Fruit fly (Drosophila melanogaster) whole organism, prepupa: Measurements from ENCODE around the gene CG9328.

ENCODE experiments used
- Blimp-1 ChIP-seq: fragments of 200-800 bp; sonication (Bioruptor generic); optimal IDR thresholded peaks from 3 replicates; lab custom pipeline; 2017; ENCODE audit warnings: missing biosample characterization, missing genetic modification characterization, mild to moderate bottlenecking, moderate library complexity, missing genetic modification reagents
- CG10631 ChIP-seq: fragments of 200-800 bp; sonication (Bioruptor generic); optimal IDR thresholded peaks from 2 replicates; lab custom pipeline; 2016; ENCODE audit warnings: missing biosample characterization, missing genetic modification characterization
- CG10669 ChIP-seq: fragments of 200-800 bp; sonication (Bioruptor generic); optimal IDR thresholded peaks from 3 replicates; lab custom pipeline; 2018; ENCODE audit warnings: missing biosample characterization, mild to moderate bottlenecking, missing genetic modification characterization, moderate library complexity
- CG11294 ChIP-seq: fragments of 200-800 bp; sonication (Bioruptor generic); IDR thresholded peaks from 2 replicates; pipeline ENCODE4 v1.3.6; 2022; ENCODE audit warnings: missing biosample characterization, missing genetic modification characterization
- CG11762 ChIP-seq: fragments of 200-800 bp; sonication (Bioruptor generic); optimal IDR thresholded peaks from 3 replicates; lab custom pipeline; 2016; ENCODE audit warnings: missing biosample characterization, missing genetic modification characterization; ENCODE audit not compliant: insufficient read depth
- CG11902 ChIP-seq: fragments of 200-800 bp; sonication (Bioruptor generic); optimal IDR thresholded peaks from 3 replicates; lab custom pipeline; 2016; ENCODE audit warnings: missing biosample characterization, missing genetic modification characterization
- CG15336 ChIP-seq: fragments of 200-800 bp; sonication (Bioruptor generic); IDR thresholded peaks from 2 replicates; pipeline ENCODE4 v1.3.6; 2022; ENCODE audit warnings: missing biosample characterization, missing genetic modification characterization
- CG1621 ChIP-seq: fragments of 200-800 bp; sonication (Bioruptor generic); optimal IDR thresholded peaks from 3 replicates; lab custom pipeline; 2018; ENCODE audit warnings: missing biosample characterization, mild to moderate bottlenecking, missing genetic modification characterization
- CG16779 ChIP-seq: fragments of 200-800 bp; sonication (Bioruptor generic); optimal IDR thresholded peaks from 3 replicates; lab custom pipeline; 2017; ENCODE audit warnings: missing biosample characterization, mild to moderate bottlenecking, missing genetic modification characterization
- CG3032 ChIP-seq: fragments of 200-800 bp; optimal IDR thresholded peaks from 2 replicates; lab custom pipeline; 2019; ENCODE audit warnings: missing biosample characterization, mild to moderate bottlenecking, missing genetic modification characterization, moderate library complexity
- CG31627 ChIP-seq: fragments of 200-800 bp; sonication (Bioruptor generic); optimal IDR thresholded peaks from 3 replicates; lab custom pipeline; 2016; ENCODE audit warnings: missing biosample characterization, missing genetic modification characterization
- CG32006 ChIP-seq: fragments of 200-800 bp; sonication (Bioruptor generic); optimal IDR thresholded peaks from 3 replicates; lab custom pipeline; 2017; ENCODE audit warnings: missing biosample characterization, mild to moderate bottlenecking, missing genetic modification characterization
- CG34406 ChIP-seq: fragments of 200-800 bp; sonication (Bioruptor generic); optimal IDR thresholded peaks from 3 replicates; lab custom pipeline; 2016; ENCODE audit warnings: missing biosample characterization, missing genetic modification characterization
- CG3919 ChIP-seq: fragments of 200-800 bp; sonication (Bioruptor generic); optimal IDR thresholded peaks from 3 replicates; lab custom pipeline; 2016; ENCODE audit warnings: missing biosample characterization, missing genetic modification characterization
- CG6163 ChIP-seq: fragments of 200-800 bp; sonication (Bioruptor generic); IDR thresholded peaks from 3 replicates; pipeline ENCODE4 v1.3.6; 2022; ENCODE audit warnings: missing biosample characterization, missing genetic modification characterization
- CG6276 ChIP-seq: fragments of 200-800 bp; sonication (Bioruptor generic); optimal IDR thresholded peaks from 2 replicates; lab custom pipeline; 2017; ENCODE audit warnings: missing biosample characterization, mild to moderate bottlenecking, missing genetic modification characterization
- CG6792 ChIP-seq: fragments of 200-800 bp; sonication (Bioruptor generic); optimal IDR thresholded peaks from 3 replicates; lab custom pipeline; 2016; ENCODE audit warnings: missing biosample characterization, missing genetic modification characterization
- CG6808 ChIP-seq: fragments of 200-800 bp; sonication (Bioruptor generic); optimal IDR thresholded peaks from 3 replicates; lab custom pipeline; 2017; ENCODE audit warnings: missing biosample characterization, missing genetic modification characterization, mild to moderate bottlenecking, moderate library complexity, missing genetic modification reagents
- CG7368 ChIP-seq: fragments of 200-800 bp; sonication (Bioruptor generic); optimal IDR thresholded peaks from 3 replicates; lab custom pipeline; 2016; ENCODE audit warnings: missing biosample characterization, missing genetic modification characterization
- CG8119 ChIP-seq: fragments of 200-800 bp; sonication (Bioruptor generic); IDR thresholded peaks from 3 replicates; pipeline ENCODE4 v1.3.6; 2022; ENCODE audit warnings: missing biosample characterization, missing genetic modification characterization
- CG8319 ChIP-seq: fragments of 200-800 bp; sonication (Bioruptor generic); optimal IDR thresholded peaks from 3 replicates; lab custom pipeline; 2016; ENCODE audit warnings: missing biosample characterization, missing genetic modification characterization
- CG8632 ChIP-seq: fragments of 200-800 bp; sonication (Bioruptor generic); optimal IDR thresholded peaks from 3 replicates; lab custom pipeline; 2016; ENCODE audit warnings: missing biosample characterization, missing genetic modification characterization
- CG9139 ChIP-seq: fragments of 200-800 bp; sonication (Bioruptor generic); optimal IDR thresholded peaks from 3 replicates; lab custom pipeline; 2017; ENCODE audit warnings: missing biosample characterization, mild to moderate bottlenecking, missing genetic modification characterization
- Eip75B ChIP-seq: fragments of 200-800 bp; sonication (Bioruptor generic); optimal IDR thresholded peaks from 3 replicates; lab custom pipeline; 2016; ENCODE audit warnings: missing biosample characterization, missing genetic modification characterization
- Eip78C ChIP-seq: fragments of 200-800 bp; sonication (Bioruptor generic); peaks from one replicate; lab custom pipeline; 2016; ENCODE audit warnings: missing biosample characterization, missing genetic modification characterization
- Eip93F ChIP-seq: fragments of 200-800 bp; sonication (Bioruptor generic); optimal IDR thresholded peaks from 2 replicates; lab custom pipeline; 2016; ENCODE audit warnings: missing biosample characterization, mild to moderate bottlenecking, missing genetic modification characterization
- Ets21C ChIP-seq: fragments of 200-800 bp; sonication (Bioruptor generic); optimal IDR thresholded peaks from 3 replicates; lab custom pipeline; 2016; ENCODE audit warnings: missing biosample characterization, missing genetic modification characterization
- Ets96B ChIP-seq: fragments of 200-800 bp; optimal IDR thresholded peaks from 2 replicates; lab custom pipeline; 2019; ENCODE audit warnings: missing biosample characterization, mild to moderate bottlenecking, missing genetic modification characterization, moderate library complexity
- Gug ChIP-seq: fragments of 200-800 bp; sonication (Bioruptor generic); IDR thresholded peaks from 2 replicates; pipeline ENCODE4 v1.3.6; 2022; ENCODE audit warnings: missing biosample characterization, missing genetic modification characterization
- Hr38 ChIP-seq: sonication (Bioruptor generic); optimal IDR thresholded peaks from 2 replicates; lab custom pipeline; 2016; ENCODE audit warnings: missing biosample characterization, missing genetic modification characterization
- Lpt ChIP-seq: fragments of 200-800 bp; sonication (Bioruptor generic); optimal IDR thresholded peaks from 3 replicates; lab custom pipeline; 2016; ENCODE audit warnings: missing biosample characterization, missing genetic modification characterization
- Met ChIP-seq: fragments of 200-800 bp; sonication (Bioruptor generic); optimal IDR thresholded peaks from 3 replicates; lab custom pipeline; 2016; ENCODE audit warnings: missing biosample characterization, missing genetic modification characterization
- Smox ChIP-seq: fragments of 200-800 bp; sonication (Bioruptor generic); optimal IDR thresholded peaks from 3 replicates; lab custom pipeline; 2016; ENCODE audit warnings: missing biosample characterization, missing genetic modification characterization
- Sox14 ChIP-seq: fragments of 200-800 bp; sonication (Bioruptor generic); optimal IDR thresholded peaks from 3 replicates; lab custom pipeline; 2016; ENCODE audit warnings: missing biosample characterization, missing genetic modification characterization
- Sox15 ChIP-seq: fragments of 200-800 bp; sonication (Bioruptor generic); optimal IDR thresholded peaks from 3 replicates; lab custom pipeline; 2016; ENCODE audit warnings: missing biosample characterization, missing genetic modification characterization
- achi ChIP-seq: fragments of 200-800 bp; sonication (Bioruptor generic); optimal IDR thresholded peaks from 3 replicates; lab custom pipeline; 2016; ENCODE audit warnings: missing biosample characterization, missing genetic modification characterization
- acj6 ChIP-seq: fragments of 200-800 bp; sonication (Bioruptor generic); optimal IDR thresholded peaks from 3 replicates; lab custom pipeline; 2016; ENCODE audit warnings: missing biosample characterization, missing genetic modification characterization
- dac ChIP-seq: fragments of 200-800 bp; sonication (Bioruptor generic); optimal IDR thresholded peaks from 2 replicates; lab custom pipeline; 2017; ENCODE audit warnings: missing biosample characterization, mild to moderate bottlenecking, missing genetic modification characterization
- dsx ChIP-seq: fragments of 200-800 bp; optimal IDR thresholded peaks from 3 replicates; lab custom pipeline; 2019; ENCODE audit warnings: missing biosample characterization, mild to moderate bottlenecking, missing genetic modification characterization, moderate library complexity; ENCODE audit not compliant: poor library complexity, severe bottlenecking
- eg ChIP-seq: fragments of 200-800 bp; sonication (Bioruptor generic); IDR thresholded peaks from 3 replicates; pipeline ENCODE4 v1.3.6; 2022; ENCODE audit warnings: missing biosample characterization, missing genetic modification characterization
- esn ChIP-seq: fragments of 200-800 bp; sonication (Bioruptor generic); optimal IDR thresholded peaks from 2 replicates; lab custom pipeline; 2016; ENCODE audit warnings: missing biosample characterization, mild to moderate bottlenecking, missing genetic modification characterization, moderate library complexity
- fd59A ChIP-seq: fragments of 200-800 bp; sonication (Bioruptor generic); optimal IDR thresholded peaks from 2 replicates; lab custom pipeline; 2017; ENCODE audit warnings: missing biosample characterization, mild to moderate bottlenecking, missing genetic modification characterization, missing genetic modification reagents
- fkh ChIP-seq: fragments of 200-800 bp; sonication (Bioruptor generic); optimal IDR thresholded peaks from 3 replicates; lab custom pipeline; 2017; ENCODE audit warnings: missing biosample characterization, mild to moderate bottlenecking, missing genetic modification characterization, moderate library complexity
- lz ChIP-seq: fragments of 200-800 bp; sonication (Bioruptor generic); optimal IDR thresholded peaks from 3 replicates; lab custom pipeline; 2016; ENCODE audit warnings: missing biosample characterization, missing genetic modification characterization
- net ChIP-seq: fragments of 200-800 bp; sonication (Bioruptor generic); optimal IDR thresholded peaks from 3 replicates; lab custom pipeline; 2016; ENCODE audit warnings: missing biosample characterization, missing genetic modification characterization
- pdm3 ChIP-seq: fragments of 200-800 bp; sonication (Bioruptor generic); optimal IDR thresholded peaks from 3 replicates; lab custom pipeline; 2016; ENCODE audit warnings: missing biosample characterization, missing genetic modification characterization
- salr ChIP-seq, 2 experiments: fragments of 200-800 bp; sonication (Bioruptor generic); optimal IDR thresholded peaks; 3 replicates each; lab custom pipeline; 2016 to 2018; ENCODE audit warnings: missing biosample characterization in 2 of 2, missing genetic modification characterization in 2 of 2, mild to moderate bottlenecking in 1 of 2
- spab ChIP-seq: fragments of 200-800 bp; sonication (Bioruptor generic); optimal IDR thresholded peaks from 2 replicates; lab custom pipeline; 2017; ENCODE audit warnings: missing biosample characterization, mild to moderate bottlenecking, missing genetic modification characterization, missing genetic modification reagents
- ss ChIP-seq, 2 experiments: fragments of 200-800 bp; sonication (Bioruptor generic); optimal IDR thresholded peaks; 2 replicates in 1 of 2; 3 replicates in 1 of 2; lab custom pipeline; 2017 to 2018; ENCODE audit warnings: mild to moderate bottlenecking in 2 of 2, missing biosample characterization in 2 of 2, missing genetic modification characterization in 2 of 2, moderate library complexity in 1 of 2
- svp ChIP-seq: fragments of 200-800 bp; sonication (Bioruptor generic); peaks from one replicate; lab custom pipeline; 2016; ENCODE audit warnings: missing biosample characterization, missing genetic modification characterization
- topi ChIP-seq: fragments of 200-800 bp; sonication (Bioruptor generic); optimal IDR thresholded peaks from 3 replicates; lab custom pipeline; 2016; ENCODE audit warnings: missing biosample characterization, missing genetic modification characterization

CG9328 gene

DNA sequence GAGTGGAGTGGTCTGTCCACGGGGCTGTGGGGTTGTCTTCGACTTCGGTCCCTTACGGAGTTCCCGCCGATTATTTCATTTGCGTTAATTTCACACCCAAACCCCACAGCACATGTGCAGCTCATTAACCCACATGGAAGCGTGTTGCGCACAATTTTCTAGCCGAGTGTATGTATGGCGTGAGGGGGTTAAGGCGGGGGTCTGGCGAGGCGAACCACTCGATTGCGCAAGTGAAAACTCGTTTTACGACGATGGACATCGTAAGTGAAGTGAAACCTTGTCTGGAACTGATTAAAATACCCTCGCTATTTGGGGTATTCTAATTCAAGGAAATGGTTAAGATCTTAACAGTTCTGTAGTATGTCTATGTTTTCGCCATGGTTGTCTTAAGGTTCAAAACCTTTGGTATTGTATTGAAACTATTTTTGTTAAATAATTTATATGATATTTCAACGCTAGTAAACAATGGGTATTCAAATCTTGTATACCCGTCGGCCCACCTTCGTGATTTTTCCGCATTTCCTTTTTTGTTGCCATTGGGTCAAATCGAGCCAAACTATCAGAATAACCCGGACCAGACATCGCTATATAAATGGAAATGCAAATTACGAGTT lies 13.6 kb downstream of the CG9328 start:
- TF ChIP-seq CG6792: peak; percentile 61
- TF ChIP-seq svp: peak; percentile 36
- TF ChIP-seq CG1621 (tag; lab: Kevin White, UChicago): peak; percentile 47
- peak; percentile 78 for TF ChIP-seq net
- TF ChIP-seq Hr38: no peak
- TF ChIP-seq achi (GFP tag; lab: Kevin White, UChicago): peak; percentile 82
- peak; percentile 77 for TF ChIP-seq Gug (GFP tag; lab: Robert Waterston, UW)
- peak; percentile 82 for TF ChIP-seq Lpt (GFP tag; lab: Kevin White, UChicago)
- no peak for TF ChIP-seq Smox (GFP tag; lab: Kevin White, UChicago)
- peak; percentile 52 for TF ChIP-seq CG34406
- no peak for TF ChIP-seq CG31627 (GFP tag; lab: Kevin White, UChicago)
- TF ChIP-seq salr (GFP tag; optimal IDR thresholded peaks at IDR 0.05; lab: Kevin White, UChicago): peak; percentile 27 to 74
- TF ChIP-seq CG3032 (tag; lab: Kevin White, UChicago): peak; percentile 55
- TF ChIP-seq eg (GFP tag; lab: Robert Waterston, UW): peak; percentile 91
- peak; percentile 82 for TF ChIP-seq CG6163 (GFP tag; lab: Robert Waterston, UW)
- no peak for TF ChIP-seq CG9139 (GFP tag; lab: Kevin White, UChicago)
- peak; percentile 60 for TF ChIP-seq CG11762
- TF ChIP-seq lz (GFP tag; lab: Kevin White, UChicago): no peak
- no peak for TF ChIP-seq fkh (GFP tag; lab: Kevin White, UChicago)
- peak; percentile 9 to 55 for TF ChIP-seq ss (GFP tag; optimal IDR thresholded peaks at IDR 0.05; lab: Kevin White, UChicago)
- TF ChIP-seq dsx (GFP tag; lab: Kevin White, UChicago): peak; percentile 36
- no peak for TF ChIP-seq Eip93F (GFP tag; lab: Kevin White, UChicago)
- peak; percentile 40 for TF ChIP-seq CG6808 (GFP tag; lab: Kevin White, UChicago)
- TF ChIP-seq Ets21C (GFP tag; lab: Kevin White, UChicago): no peak
- TF ChIP-seq spab: peak; percentile 43
- TF ChIP-seq Sox15: peak; percentile 13
- TF ChIP-seq CG8119 (GFP tag; lab: Robert Waterston, UW): peak; percentile 88
- TF ChIP-seq CG8319 (GFP tag; lab: Kevin White, UChicago): no peak
- TF ChIP-seq CG10631 (GFP tag; lab: Kevin White, UChicago): peak; percentile 66
- no peak for TF ChIP-seq Ets96B (tag; lab: Kevin White, UChicago)
- peak; percentile 52 for TF ChIP-seq fd59A (GFP tag; lab: Kevin White, UChicago)
- peak; percentile 89 for TF ChIP-seq CG32006 (GFP tag; lab: Kevin White, UChicago)
- no peak for TF ChIP-seq Blimp-1 (GFP tag; lab: Kevin White, UChicago)
- TF ChIP-seq Eip78C (GFP tag; lab: Kevin White, UChicago): peak; percentile 91
- TF ChIP-seq dac (GFP tag; lab: Kevin White, UChicago): peak; percentile 62
- peak; percentile 74 for TF ChIP-seq Eip75B (GFP tag; lab: Kevin White, UChicago)
- TF ChIP-seq esn (GFP tag; lab: Kevin White, UChicago): no peak
- TF ChIP-seq CG6276 (GFP tag; lab: Kevin White, UChicago): peak; percentile 85
- peak; percentile 68 for TF ChIP-seq Sox14 (GFP tag; lab: Kevin White, UChicago)
- peak; percentile 53 for TF ChIP-seq CG7368
- no peak for TF ChIP-seq CG11902 (GFP tag; lab: Kevin White, UChicago)
- peak; percentile 58 for TF ChIP-seq CG8632 (GFP tag; lab: Kevin White, UChicago)
- TF ChIP-seq CG15336 (GFP tag; lab: Robert Waterston, UW): peak; percentile 92
- peak; percentile 58 for TF ChIP-seq CG16779 (tag; lab: Kevin White, UChicago)
- TF ChIP-seq CG10669 (GFP tag; lab: Kevin White, UChicago): peak; percentile 55
- peak; percentile 73 for TF ChIP-seq CG3919 (GFP tag; lab: Kevin White, UChicago)
- peak; percentile 73 for TF ChIP-seq CG11294
- TF ChIP-seq acj6 (GFP tag; lab: Kevin White, UChicago): peak; percentile 66
- TF ChIP-seq pdm3 (GFP tag; lab: Kevin White, UChicago): peak; percentile 75
- no peak for TF ChIP-seq topi (GFP tag; lab: Kevin White, UChicago)
- no peak for TF ChIP-seq Met (GFP tag; lab: Kevin White, UChicago)
